Fruit fly (Drosophila melanogaster) whole organism, embryonic: ENCODE measurements around the gene TTLL6B.

ENCODE experiments used
- CG10274 ChIP-seq: fragments of 200-800 bp; sonication (Bioruptor generic); optimal IDR thresholded peaks from 3 replicates; lab custom pipeline; 2017; ENCODE audit warnings: missing biosample characterization, mild to moderate bottlenecking, missing genetic modification characterization
- CG10565 ChIP-seq: fragments of 200-800 bp; sonication (Bioruptor generic); optimal IDR thresholded peaks from 3 replicates; lab custom pipeline; 2016; ENCODE audit warnings: missing biosample characterization, mild to moderate bottlenecking, missing genetic modification characterization
- CG11093 ChIP-seq: fragments of 200-800 bp; sonication (Bioruptor generic); IDR thresholded peaks from 3 replicates; pipeline ENCODE4 v1.3.6; 2022; ENCODE audit warnings: missing biosample characterization, missing genetic modification characterization
- CG11696 ChIP-seq: fragments of 200-800 bp; sonication (Bioruptor generic); IDR thresholded peaks from 2 replicates; pipeline ENCODE4 v1.3.6; 2022; ENCODE audit warnings: missing biosample characterization, missing genetic modification characterization
- CG12744 ChIP-seq: fragments of 200-800 bp; sonication (Bioruptor generic); optimal IDR thresholded peaks from 2 replicates; lab custom pipeline; 2016; ENCODE audit warnings: missing biosample characterization, missing genetic modification characterization
- CG15269 ChIP-seq: fragments of 200-800 bp; sonication (Bioruptor generic); optimal IDR thresholded peaks from 2 replicates; lab custom pipeline; 2018; ENCODE audit warnings: missing biosample characterization, mild to moderate bottlenecking, missing genetic modification characterization, moderate library complexity
- CG1529 ChIP-seq: fragments of 200-800 bp; sonication (Bioruptor generic); optimal IDR thresholded peaks from 3 replicates; lab custom pipeline; 2018; ENCODE audit warnings: missing biosample characterization, missing genetic modification characterization
- CG15696 ChIP-seq: fragments of 200-800 bp; sonication (Bioruptor generic); optimal IDR thresholded peaks from 2 replicates; lab custom pipeline; 2019; ENCODE audit warnings: missing biosample characterization, mild to moderate bottlenecking, missing genetic modification characterization, moderate library complexity
- CG1647 ChIP-seq: fragments of 200-800 bp; sonication (Bioruptor generic); optimal IDR thresholded peaks from 3 replicates; lab custom pipeline; 2016; ENCODE audit warnings: missing biosample characterization, missing genetic modification characterization
- CG18262 ChIP-seq: fragments of 200-800 bp; optimal IDR thresholded peaks from 3 replicates; lab custom pipeline; 2019; ENCODE audit warnings: missing biosample characterization, mild to moderate bottlenecking, missing genetic modification characterization, moderate library complexity
- CG18476 ChIP-seq: fragments of 200-800 bp; sonication (Bioruptor generic); optimal IDR thresholded peaks from 2 replicates; lab custom pipeline; 2016; ENCODE audit warnings: missing biosample characterization, mild to moderate bottlenecking, missing genetic modification characterization
- CG2129 ChIP-seq: fragments of 200-800 bp; sonication (Bioruptor generic); IDR thresholded peaks from 2 replicates; pipeline ENCODE4 v1.3.6; 2022; ENCODE audit warnings: missing biosample characterization, missing genetic modification characterization; ENCODE audit not compliant: partially characterized antibody
- CG2712 ChIP-seq: fragments of 200-800 bp; optimal IDR thresholded peaks from 3 replicates; lab custom pipeline; 2019; ENCODE audit warnings: missing biosample characterization, mild to moderate bottlenecking, missing genetic modification characterization, moderate library complexity
- CG32772 ChIP-seq: fragments of 200-800 bp; sonication (Bioruptor generic); IDR thresholded peaks from 2 replicates; pipeline ENCODE4 v1.3.6; 2022; ENCODE audit warnings: missing biosample characterization, missing genetic modification characterization
- CG3407 ChIP-seq: fragments of 200-800 bp; sonication (Bioruptor generic); optimal IDR thresholded peaks from 2 replicates; lab custom pipeline; 2018; ENCODE audit warnings: missing biosample characterization, mild to moderate bottlenecking, missing genetic modification characterization
- CG4282 ChIP-seq: fragments of 200-800 bp; sonication (Bioruptor generic); optimal IDR thresholded peaks from 2 replicates; lab custom pipeline; 2016; ENCODE audit warnings: missing biosample characterization, missing genetic modification characterization
- CG4328 ChIP-seq: fragments of 200-800 bp; sonication (Bioruptor generic); optimal IDR thresholded peaks from 3 replicates; lab custom pipeline; 2017; ENCODE audit warnings: missing biosample characterization, missing genetic modification reagents, missing genetic modification characterization
- CG6689 ChIP-seq: fragments of 200-800 bp; sonication (Bioruptor generic); IDR thresholded peaks from 2 replicates; pipeline ENCODE4 v1.3.6; 2022; ENCODE audit warnings: missing biosample characterization, missing genetic modification characterization
- CG6765 ChIP-seq: fragments of 200-800 bp; sonication (Bioruptor generic); optimal IDR thresholded peaks from 3 replicates; lab custom pipeline; 2017; ENCODE audit warnings: missing biosample characterization, mild to moderate bottlenecking, missing genetic modification characterization
- CG8478 ChIP-seq: fragments of >200 bp; optimal IDR thresholded peaks from 2 replicates; lab custom pipeline; 2018
- CG9609 ChIP-seq: fragments of 200-800 bp; sonication (Bioruptor generic); optimal IDR thresholded peaks from 3 replicates; lab custom pipeline; 2016; ENCODE audit warnings: missing biosample characterization, missing genetic modification characterization
- CkIIα-i1 ChIP-seq: fragments of 200-800 bp; sonication (Bioruptor generic); IDR thresholded peaks from 2 replicates; pipeline ENCODE4 v1.3.6; 2022; ENCODE audit warnings: missing biosample characterization, missing genetic modification characterization
- Dbx ChIP-seq: fragments of 200-800 bp; sonication (Bioruptor generic); IDR thresholded peaks from 3 replicates; pipeline ENCODE4 v1.3.6; 2022; ENCODE audit warnings: missing biosample characterization, missing genetic modification characterization
- E2f1 ChIP-seq: fragments of 200-800 bp; sonication (Bioruptor generic); IDR thresholded peaks from 2 replicates; pipeline ENCODE4 v1.3.6; 2022; ENCODE audit warnings: missing biosample characterization, missing genetic modification characterization
- Elba2 ChIP-seq: fragments of 200-800 bp; sonication (Bioruptor generic); optimal IDR thresholded peaks from 3 replicates; lab custom pipeline; 2016; ENCODE audit warnings: missing biosample characterization, missing genetic modification characterization
- Fer1 ChIP-seq: fragments of 200-800 bp; sonication (Bioruptor generic); optimal IDR thresholded peaks from 2 replicates; lab custom pipeline; 2017; ENCODE audit warnings: missing biosample characterization, mild to moderate bottlenecking, missing genetic modification characterization
- Gsc ChIP-seq: fragments of 200-800 bp; sonication (Bioruptor generic); IDR thresholded peaks from 2 replicates; pipeline ENCODE4 v1.3.6; 2022; ENCODE audit warnings: missing biosample characterization, missing genetic modification characterization
- HLH4C ChIP-seq: fragments of 200-800 bp; sonication (Bioruptor generic); IDR thresholded peaks from 3 replicates; pipeline ENCODE4 v1.3.6; 2022; ENCODE audit warnings: missing biosample characterization, missing genetic modification characterization; ENCODE audit not compliant: partially characterized antibody
- Hand ChIP-seq: fragments of 200-800 bp; sonication (Bioruptor generic); optimal IDR thresholded peaks from 2 replicates; lab custom pipeline; 2017; ENCODE audit warnings: mild to moderate bottlenecking, missing biosample characterization, missing genetic modification reagents, missing genetic modification characterization
- Opbp ChIP-seq: fragments of 200-800 bp; sonication (Bioruptor generic); IDR thresholded peaks from 3 replicates; pipeline ENCODE4 v1.3.6; 2022; ENCODE audit warnings: missing biosample characterization, missing genetic modification characterization; ENCODE audit not compliant: partially characterized antibody
- Scr ChIP-seq: fragments of 200-800 bp; sonication (Bioruptor generic); IDR thresholded peaks from 2 replicates; pipeline ENCODE4 v1.3.6; 2022; ENCODE audit warnings: missing biosample characterization, missing genetic modification characterization; ENCODE audit not compliant: partially characterized antibody
- Ssrp ChIP-seq: fragments of 200-800 bp; sonication (Bioruptor generic); optimal IDR thresholded peaks from 2 replicates; lab custom pipeline; 2018; ENCODE audit warnings: missing biosample characterization, mild to moderate bottlenecking, missing genetic modification characterization, moderate library complexity
- ato ChIP-seq: fragments of 200-800 bp; sonication (Bioruptor generic); IDR thresholded peaks from 2 replicates; pipeline ENCODE4 v1.3.6; 2022; ENCODE audit warnings: missing biosample characterization, missing genetic modification characterization; ENCODE audit not compliant: partially characterized antibody
- az2 ChIP-seq: fragments of 200-800 bp; sonication (Bioruptor generic); optimal IDR thresholded peaks from 3 replicates; lab custom pipeline; 2016; ENCODE audit warnings: missing biosample characterization, missing genetic modification characterization
- bab2 ChIP-seq: fragments of 200-800 bp; sonication (Bioruptor generic); optimal IDR thresholded peaks from 2 replicates; lab custom pipeline; 2016; ENCODE audit warnings: missing biosample characterization, missing genetic modification characterization
- cad ChIP-seq: fragments of >200 bp; optimal IDR thresholded peaks from 2 replicates; lab custom pipeline; 2017; ENCODE audit warnings: missing biosample characterization, missing genetic modification characterization
- cato ChIP-seq: fragments of 200-800 bp; sonication (Bioruptor generic); optimal IDR thresholded peaks from 2 replicates; lab custom pipeline; 2016; ENCODE audit warnings: missing biosample characterization, missing genetic modification characterization, borderline replicate concordance
- chif ChIP-seq, 2 experiments: fragments of 200-800 bp; sonication (Bioruptor generic); optimal IDR thresholded peaks; 3 replicates each; lab custom pipeline; 2016; ENCODE audit warnings: missing biosample characterization in 2 of 2, missing genetic modification characterization in 2 of 2
- danr ChIP-seq: fragments of 200-800 bp; sonication (Bioruptor generic); IDR thresholded peaks from 2 replicates; pipeline ENCODE4 v1.3.6; 2022; ENCODE audit warnings: missing biosample characterization, missing genetic modification characterization
- fru ChIP-seq: fragments of >200 bp; optimal IDR thresholded peaks from 2 replicates; lab custom pipeline; 2017
- fu2 ChIP-seq: fragments of 200-800 bp; sonication (Bioruptor generic); optimal IDR thresholded peaks from 2 replicates; lab custom pipeline; 2016; ENCODE audit warnings: missing biosample characterization, missing genetic modification characterization
- gt ChIP-seq: fragments of 200-800 bp; sonication (Bioruptor generic); IDR thresholded peaks from 2 replicates; pipeline ENCODE4 v1.3.6; 2022; ENCODE audit warnings: missing biosample characterization, missing genetic modification characterization
- klu ChIP-seq: fragments of 200-800 bp; sonication (Bioruptor generic); IDR thresholded peaks from 2 replicates; pipeline ENCODE4 v1.3.6; 2022; ENCODE audit warnings: missing biosample characterization, missing genetic modification characterization
- luna ChIP-seq: fragments of 200-800 bp; sonication (Bioruptor generic); optimal IDR thresholded peaks from 2 replicates; lab custom pipeline; 2016; ENCODE audit warnings: missing biosample characterization, missing genetic modification characterization
- mam ChIP-seq: fragments of 200-800 bp; sonication (Bioruptor generic); optimal IDR thresholded peaks from 3 replicates; lab custom pipeline; 2016; ENCODE audit warnings: missing biosample characterization, missing genetic modification characterization
- pum ChIP-seq: fragments of 200-800 bp; sonication (Bioruptor generic); optimal IDR thresholded peaks from 2 replicates; lab custom pipeline; 2016; ENCODE audit warnings: missing biosample characterization, missing genetic modification characterization
- slp2 ChIP-seq: fragments of 200-800 bp; sonication (Bioruptor generic); optimal IDR thresholded peaks from 2 replicates; lab custom pipeline; 2016; ENCODE audit warnings: missing biosample characterization, missing genetic modification characterization
- sna ChIP-seq: fragments of 200-800 bp; sonication (Bioruptor generic); IDR thresholded peaks from 2 replicates; pipeline ENCODE4 v1.3.6; 2022; ENCODE audit warnings: missing biosample characterization, missing genetic modification characterization; ENCODE audit not compliant: partially characterized antibody
- tll ChIP-seq, 2 experiments: fragments of 200-800 bp in 1 of 2; fragments of >200 bp in 1 of 2; sonication (Bioruptor generic) in 1 of 2; optimal IDR thresholded peaks; 2 replicates each; lab custom pipeline; 2017 to 2019; ENCODE audit warnings: missing biosample characterization in 2 of 2, missing genetic modification characterization in 2 of 2, mild to moderate bottlenecking in 1 of 2, moderate library complexity in 1 of 2
- twi ChIP-seq: fragments of 200-800 bp; optimal IDR thresholded peaks from 2 replicates; lab custom pipeline; 2019; ENCODE audit warnings: missing biosample characterization, mild to moderate bottlenecking, missing genetic modification characterization, moderate library complexity
- usp ChIP-seq: fragments of >200 bp; optimal IDR thresholded peaks from 2 replicates; lab custom pipeline; 2017; ENCODE audit warnings: missing biosample characterization, missing genetic modification characterization
- zf30C ChIP-seq: fragments of 200-800 bp; sonication (Bioruptor generic); optimal IDR thresholded peaks from 3 replicates; lab custom pipeline; 2018; ENCODE audit warnings: missing biosample characterization, mild to moderate bottlenecking, missing genetic modification characterization

The TTLL6B gene

DNA sequence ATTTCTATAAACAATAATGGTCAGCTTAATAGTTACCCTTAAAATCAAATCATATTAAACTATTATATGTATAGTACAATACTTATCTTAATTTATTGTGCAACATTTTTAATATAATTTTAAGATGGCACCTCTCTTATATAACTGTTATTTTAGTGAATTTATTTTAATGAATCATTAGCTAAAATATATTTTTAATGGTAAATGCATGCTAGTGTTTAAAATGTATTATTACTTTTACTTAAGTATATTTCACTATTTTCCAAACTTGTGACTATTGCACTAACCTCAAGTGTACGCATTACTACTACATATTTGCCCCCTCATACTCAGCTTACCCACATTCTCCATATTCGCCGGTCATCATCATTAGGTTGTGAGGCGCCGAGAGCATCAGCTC is 4.5 kb downstream of the TTLL6B start:
- TF ChIP-seq cato (peak; percentile 41), CG2712 (tag; lab: Kevin White, UChicago) (peak; percentile 93), cad (GFP tag; lab: Kevin White, UChicago) (no peak), CG8478 (lab: Kevin White, UChicago) (no peak), Gsc (GFP tag; lab: Robert Waterston, UW) (no peak), luna (GFP tag; lab: Kevin White, UChicago) (no peak), CG12744 (GFP tag; lab: Kevin White, UChicago) (no peak), CG4282 (GFP tag; lab: Kevin White, UChicago) (no peak), Hand (GFP tag; lab: Kevin White, UChicago) (peak; percentile 67), CG11093 (no peak), klu (GFP tag; lab: Robert Waterston, UW) (no peak; the same call in 1 of the 2 replicates), Dbx (GFP tag; lab: Robert Waterston, UW) (0 out of 3 replicates have a peak, but pooled peaks have one; percentile 37), gt (GFP tag; lab: Robert Waterston, UW) (no peak), pum (GFP tag; lab: Kevin White, UChicago) (no peak), Opbp (GFP tag; lab: Robert Waterston, UW) (no peak), usp (GFP tag; lab: Kevin White, UChicago) (no peak), chif (GFP tag; optimal IDR thresholded peaks at IDR 0.05; lab: Kevin White, UChicago) (peak in 1 of 2 experiments; percentile 14), fu2 (GFP tag; lab: Kevin White, UChicago) (no peak), CG18262 (tag; lab: Kevin White, UChicago) (peak; percentile 95), CG15269 (peak; percentile 91), zf30C (GFP tag; lab: Kevin White, UChicago) (no peak), CG18476 (GFP tag; lab: Kevin White, UChicago) (no peak), Ssrp (tag; lab: Kevin White, UChicago) (peak; percentile 83), az2 (GFP tag; lab: Kevin White, UChicago) (peak; percentile 67), CkIIα-i1 (no peak), mam (GFP tag; lab: Kevin White, UChicago) (no peak), CG10274 (GFP tag; lab: Kevin White, UChicago) (no peak), CG11696 (GFP tag; lab: Robert Waterston, UW) (peak; percentile 91), Scr (GFP tag; lab: Robert Waterston, UW) (no peak), Elba2 (GFP tag; lab: Kevin White, UChicago) (no peak), CG15696 (tag; lab: Kevin White, UChicago) (peak; percentile 77), tll (GFP tag; optimal IDR thresholded peaks at IDR 0.05; lab: Kevin White, UChicago) (no peak), E2f1 (peak; percentile 57; the same call in 1 of the 2 replicates), CG6689 (peak; percentile 79), CG4328 (GFP tag; lab: Kevin White, UChicago) (peak; percentile 72), danr (GFP tag; lab: Robert Waterston, UW) (no peak), CG9609 (GFP tag; lab: Kevin White, UChicago) (no peak), twi (peak; percentile 78), CG6765 (GFP tag; lab: Kevin White, UChicago) (peak; percentile 55), CG10565 (GFP tag; lab: Kevin White, UChicago) (no peak), CG1647 (GFP tag; lab: Kevin White, UChicago) (no peak), CG1529 (GFP tag; lab: Kevin White, UChicago) (peak; percentile 60), ato (GFP tag; lab: Robert Waterston, UW) (no peak), CG2129 (GFP tag; lab: Robert Waterston, UW) (no peak), CG3407 (GFP tag; lab: Kevin White, UChicago) (peak; percentile 44), HLH4C (GFP tag; lab: Robert Waterston, UW) (no peak), bab2 (GFP tag; lab: Kevin White, UChicago) (no peak), CG32772 (GFP tag; lab: Robert Waterston, UW) (peak; percentile 58; the same call in 1 of the 2 replicates), fru (lab: Kevin White, UChicago) (no peak), slp2 (GFP tag; lab: Kevin White, UChicago) (no peak), sna (GFP tag; lab: Robert Waterston, UW) (no peak), Fer1 (GFP tag; lab: Kevin White, UChicago) (peak; percentile 81)
